Fruit fly (Drosophila melanogaster) Kc167 (cell line): ENCODE data around the gene CG11970.

Experiments used
- Myc ChIP-seq: fragments of >200 bp; optimal IDR thresholded peaks from 2 replicates; lab custom pipeline; 2017; ENCODE audit warnings: missing external identifiers
- Sin3A ChIP-seq: fragments of >200 bp; optimal IDR thresholded peaks from 2 replicates; lab custom pipeline; 2018; ENCODE audit warnings: missing external identifiers
- h ChIP-seq: fragments of >200 bp; optimal IDR thresholded peaks from 3 replicates; lab custom pipeline; 2018; ENCODE audit warnings: missing external identifiers
- insv ChIP-seq: fragments of >200 bp; optimal IDR thresholded peaks from 3 replicates; lab custom pipeline; 2018; ENCODE audit warnings: missing external identifiers
- psq ChIP-seq: fragments of >200 bp; optimal IDR thresholded peaks from 2 replicates; lab custom pipeline; 2017; ENCODE audit warnings: missing external identifiers
- ttk ChIP-seq: sonication (Bioruptor generic); optimal IDR thresholded peaks from 2 replicates; lab custom pipeline; 2017; ENCODE audit warnings: missing external identifiers

CG11970 gene

DNA sequence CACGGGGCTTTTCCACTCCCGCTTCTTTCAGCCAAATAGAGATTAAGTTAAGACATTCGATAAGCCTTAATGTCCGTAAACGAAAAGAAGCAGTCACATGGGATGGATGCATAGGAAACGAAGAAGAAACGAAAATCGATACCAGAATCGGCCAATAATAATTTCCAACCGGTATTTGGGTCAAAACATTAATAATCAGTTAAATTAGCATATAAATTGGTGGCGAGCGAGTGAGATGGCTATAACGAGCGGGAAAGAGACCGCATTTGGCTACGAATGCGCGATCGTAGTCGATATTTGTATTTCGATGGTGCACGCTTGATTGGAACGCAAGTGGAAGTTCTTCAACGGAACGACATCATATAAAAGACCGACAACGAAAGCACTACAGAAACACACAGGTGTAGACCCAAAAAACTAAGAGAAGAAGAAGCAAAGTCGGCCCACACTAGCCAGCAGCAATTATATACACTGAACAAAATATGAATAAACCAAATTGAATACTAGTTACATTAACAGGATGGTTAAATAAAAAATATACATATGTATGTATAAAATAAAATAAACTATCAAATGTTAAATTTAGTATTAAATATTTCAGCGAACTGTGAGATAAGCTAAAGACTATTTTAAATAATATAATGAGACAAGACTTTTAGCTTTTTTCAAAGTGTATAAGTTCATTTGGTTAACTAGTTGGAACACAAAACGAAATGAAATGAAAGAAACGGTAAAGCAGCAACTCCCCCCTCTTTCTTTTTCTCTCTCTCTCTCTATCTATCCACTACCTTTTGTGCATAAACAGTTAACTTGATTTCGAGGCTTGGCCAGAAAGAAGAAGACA is 29.8 kb upstream of the CG11970 start:
- no peak for TF ChIP-seq insv
- TF ChIP-seq Sin3A (lab: Kevin White, UChicago): no peak
- TF ChIP-seq h: no peak
- no peak for TF ChIP-seq psq (lab: Kevin White, UChicago)
- no peak for TF ChIP-seq ttk (lab: Kevin White, UChicago)
- TF ChIP-seq Myc: no peak

dm6 chr3R:8955359-8955820 is 29.1 kb upstream of the CG11970 start:
- TF ChIP-seq h (no peak), Sin3A (lab: Kevin White, UChicago) (no peak), insv (no peak), ttk (lab: Kevin White, UChicago) (no peak), Myc (no peak), psq (lab: Kevin White, UChicago) (no peak)

DNA sequence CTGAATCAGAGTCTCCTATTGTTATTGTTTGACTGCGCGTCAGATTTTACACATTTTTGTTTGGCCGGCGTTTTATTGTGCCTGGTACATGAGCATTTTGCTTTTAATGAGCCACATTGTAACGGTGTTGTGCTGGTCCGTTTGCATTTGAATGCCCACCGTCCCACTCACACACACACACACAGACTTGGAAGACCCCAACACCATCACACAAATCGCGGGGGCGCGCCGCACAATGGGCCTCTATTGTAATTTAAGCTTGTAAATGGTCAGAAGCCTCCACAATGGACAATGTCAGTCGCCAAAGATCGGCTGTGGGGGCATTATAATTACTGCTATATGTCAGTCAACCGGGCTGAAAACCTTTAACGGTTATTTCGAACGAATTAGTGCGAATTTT is 28.2 kb upstream of the CG11970 start:
- TF ChIP-seq Myc: no peak
- TF ChIP-seq insv: no peak
- no peak for TF ChIP-seq Sin3A (lab: Kevin White, UChicago)
- no peak for TF ChIP-seq h
- no peak for TF ChIP-seq ttk (lab: Kevin White, UChicago)
- no peak for TF ChIP-seq psq (lab: Kevin White, UChicago)

dm6 chr3R:8957739-8958138 is 26.8 kb upstream of the CG11970 start:
- TF ChIP-seq Sin3A (lab: Kevin White, UChicago) (no peak), insv (no peak)

DNA sequence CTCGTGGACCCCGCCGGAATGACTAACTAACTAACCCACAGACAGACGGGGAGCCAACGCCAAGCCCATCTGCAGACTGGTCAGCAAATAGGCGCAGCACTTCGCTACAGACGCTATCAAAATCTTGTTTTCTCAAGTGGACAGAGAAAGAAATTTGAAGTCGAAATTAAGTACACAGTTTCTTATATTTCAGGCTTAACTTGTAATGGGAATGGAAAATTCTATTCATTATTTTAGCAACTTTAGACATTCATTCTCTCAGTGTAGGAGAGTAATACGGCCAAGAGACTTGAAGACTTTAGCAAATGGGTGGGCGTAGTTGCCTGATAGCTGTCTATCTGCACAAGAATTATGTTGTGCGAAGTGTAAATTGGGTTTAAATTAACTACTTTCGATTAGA is 26.2 kb upstream of the CG11970 start:
- TF ChIP-seq Sin3A (lab: Kevin White, UChicago): no peak
- TF ChIP-seq Myc: no peak
- TF ChIP-seq psq (lab: Kevin White, UChicago): no peak
- TF ChIP-seq insv: no peak
- TF ChIP-seq h: no peak
- TF ChIP-seq ttk (lab: Kevin White, UChicago): no peak

DNA sequence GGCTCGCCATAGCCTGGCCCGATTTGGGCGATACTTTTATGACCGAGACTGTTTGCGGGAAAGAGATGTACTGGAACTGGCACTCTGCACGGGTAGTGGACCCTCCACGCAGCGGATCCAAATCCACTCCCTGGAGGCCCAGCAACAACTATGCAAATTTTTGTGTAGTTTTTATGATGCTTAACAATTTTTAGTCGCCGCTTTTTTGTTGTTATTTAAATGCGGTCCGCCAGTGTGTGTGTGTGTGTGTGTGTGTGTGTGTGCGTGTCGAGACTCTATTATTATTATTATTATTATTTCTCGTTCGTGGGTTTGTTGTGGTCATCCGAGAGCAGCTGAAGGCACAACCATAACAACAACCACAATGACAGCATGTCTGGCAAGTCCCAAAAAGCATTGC is 25.4 kb upstream of the CG11970 start:
- no peak for TF ChIP-seq psq (lab: Kevin White, UChicago)
- TF ChIP-seq Myc: no peak
- no peak for TF ChIP-seq insv
- no peak for TF ChIP-seq h
- TF ChIP-seq ttk (lab: Kevin White, UChicago): no peak
- TF ChIP-seq Sin3A (lab: Kevin White, UChicago): no peak

- TF ChIP-seq h (no peak), Myc (no peak), Sin3A (lab: Kevin White, UChicago) (no peak), ttk (lab: Kevin White, UChicago) (no peak), psq (lab: Kevin White, UChicago) (no peak), insv (no peak)
Measured at dm6 chr3R:8960329-8960728, 24.2 kb upstream of the CG11970 start.

DNA sequence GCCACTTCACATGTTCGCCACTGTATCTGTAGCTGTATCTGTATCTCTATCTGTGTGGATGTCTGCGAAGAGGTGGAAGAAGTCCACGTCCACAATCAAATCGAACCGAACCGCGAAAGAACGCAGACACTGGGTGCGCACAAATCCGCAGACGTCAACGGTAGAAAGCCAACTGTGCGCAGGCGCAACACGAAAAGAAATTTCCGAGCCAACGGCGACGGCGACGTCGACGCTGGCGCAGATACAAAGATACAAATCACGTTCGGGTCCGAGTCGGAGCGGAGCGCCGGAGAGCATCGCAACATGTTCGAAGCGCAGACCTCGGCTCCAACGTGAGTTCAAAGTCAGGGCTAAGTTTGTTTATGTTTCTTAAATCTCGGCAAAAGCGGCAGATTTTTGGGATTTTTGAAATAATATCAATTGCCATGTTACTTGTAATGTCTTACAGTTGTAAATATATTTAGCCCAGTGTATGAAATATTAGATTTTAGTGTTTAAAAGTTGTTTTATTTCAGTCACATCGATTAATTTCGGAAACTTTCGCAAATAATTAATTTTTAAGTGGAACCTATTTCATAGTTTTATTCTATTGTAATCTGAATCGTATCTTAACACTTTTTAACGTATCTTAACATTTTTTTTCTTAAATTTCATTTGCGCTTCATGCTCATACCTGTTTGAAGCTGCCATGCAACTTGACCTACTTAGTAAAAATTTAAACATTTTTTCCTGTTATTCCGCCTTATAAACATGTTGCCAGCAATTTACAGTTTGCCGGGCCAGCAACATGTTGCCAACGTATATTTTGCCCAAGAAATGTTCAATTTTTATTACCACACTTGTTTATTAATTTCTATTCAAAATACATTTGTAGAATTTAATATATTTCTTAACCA is 21.4 kb upstream of the CG11970 start, which contains the start of gene ich:
Gene ich, minus strand, starts transcription at position 178 of the 896 bp plus-strand sequence.
- no peak for TF ChIP-seq h
- TF ChIP-seq ttk (lab: Kevin White, UChicago): no peak
- TF ChIP-seq psq (lab: Kevin White, UChicago): no peak
- TF ChIP-seq Sin3A (lab: Kevin White, UChicago): no peak

- TF ChIP-seq h: no peak
- no peak for TF ChIP-seq Myc
- TF ChIP-seq insv: no peak
- no peak for TF ChIP-seq psq (lab: Kevin White, UChicago)
- TF ChIP-seq Sin3A (lab: Kevin White, UChicago): no peak
- no peak for TF ChIP-seq ttk (lab: Kevin White, UChicago)
Measured at dm6 chr3R:8963756-8964342, 20.7 kb upstream of the CG11970 start.

dm6 chr3R:8965546-8965945 is 19.0 kb upstream of the CG11970 start:
- no peak for TF ChIP-seq Myc
- no peak for TF ChIP-seq h

DNA sequence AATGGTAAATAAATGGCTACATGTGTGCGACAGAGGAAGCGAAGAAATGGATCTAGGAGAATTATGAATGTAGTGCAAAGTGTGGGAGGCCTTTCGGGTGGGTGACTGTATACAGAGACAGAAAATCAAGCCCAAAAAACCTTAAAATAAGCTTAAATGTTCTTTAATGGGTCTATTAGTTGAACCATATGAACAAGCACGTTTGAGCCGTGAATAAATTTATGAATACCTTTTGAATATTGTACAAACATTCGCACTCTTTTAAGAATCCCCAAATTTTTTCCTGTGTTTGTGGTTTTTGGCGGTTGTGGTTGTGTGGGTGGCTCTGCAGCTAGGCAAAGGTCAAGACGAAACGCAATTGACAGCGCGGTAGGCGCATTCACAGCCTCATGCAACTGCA is 17.9 kb upstream of the CG11970 start:
- TF ChIP-seq h: no peak
- no peak for TF ChIP-seq Sin3A (lab: Kevin White, UChicago)
- no peak for TF ChIP-seq Myc
- no peak for TF ChIP-seq insv
- TF ChIP-seq ttk (lab: Kevin White, UChicago): no peak
- no peak for TF ChIP-seq psq (lab: Kevin White, UChicago)

DNA sequence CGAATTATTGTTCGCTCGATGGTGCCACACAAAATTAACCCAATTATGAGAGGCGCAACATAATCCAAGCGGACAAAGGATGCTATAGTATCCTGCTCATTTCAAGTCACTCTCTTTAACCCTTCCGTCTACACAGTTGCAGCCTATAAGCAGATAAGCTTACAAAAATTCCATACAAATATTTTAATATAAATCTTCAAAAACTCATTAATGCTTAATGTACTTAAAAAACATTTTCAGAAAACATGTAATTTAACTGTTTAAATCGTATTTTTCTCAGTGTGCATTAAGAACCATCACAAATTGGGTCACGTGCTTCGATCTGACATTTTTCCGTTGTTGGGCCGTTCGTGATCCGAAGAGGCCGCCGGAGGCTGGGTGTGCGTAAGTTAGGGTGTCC is 15.7 kb upstream of the CG11970 start:
- TF ChIP-seq psq (lab: Kevin White, UChicago): no peak
- no peak for TF ChIP-seq h
- TF ChIP-seq insv: no peak
- TF ChIP-seq ttk (lab: Kevin White, UChicago): no peak
- no peak for TF ChIP-seq Sin3A (lab: Kevin White, UChicago)
- TF ChIP-seq Myc: no peak
